Worm (Caenorhabditis elegans) whole organism, young adult: ENCODE data around the gene ZK154.4.
A peak's percentile ranks its signal among the peaks of the same experiment; 100 is the strongest.

ENCODE experiments used
- B0035.1 ChIP-seq: sonication (generic microtip); optimal IDR thresholded peaks from 2 replicates; lab custom pipeline; 2016; ENCODE audit warnings: missing genetic modification characterization, mild to moderate bottlenecking, missing compliant biosample characterization, missing genotype, missing genetic modification reagents
- F23B12.7 ChIP-seq: sonication (generic microtip); optimal IDR thresholded peaks from 2 replicates; lab custom pipeline; 2017; ENCODE audit warnings: missing genetic modification characterization, mild to moderate bottlenecking, missing compliant biosample characterization, antibody characterized with exemption, moderate library complexity; ENCODE audit not compliant: insufficient read depth
- F49E8.2 ChIP-seq: sonication (generic microtip); optimal IDR thresholded peaks from 3 replicates; lab custom pipeline; 2017; ENCODE audit warnings: missing genetic modification characterization, mild to moderate bottlenecking, missing compliant biosample characterization, antibody characterized with exemption, moderate library complexity; ENCODE audit not compliant: insufficient read depth
- F57A8.1 ChIP-seq: fragments of 200-800 bp; sonication (Bioruptor generic); optimal IDR thresholded peaks from 2 replicates; lab custom pipeline; 2018; ENCODE audit warnings: mild to moderate bottlenecking, missing genetic modification characterization, moderate library complexity, missing compliant biosample characterization
- Y79H2A.3 ChIP-seq: fragments of 200-800 bp; sonication (Bioruptor generic); conservative IDR thresholded peaks from 2 replicates; pipeline ENCODE4 v1.3.6; 2022; ENCODE audit warnings: missing genetic modification reagents, missing genetic modification characterization, missing compliant biosample characterization
- akir-1 ChIP-seq: fragments of 200-800 bp; sonication (Bioruptor generic); optimal IDR thresholded peaks from 2 replicates; lab custom pipeline; 2018; ENCODE audit warnings: mild to moderate bottlenecking, missing genetic modification characterization, moderate library complexity, missing compliant biosample characterization
- atf-7 ChIP-seq: sonication (generic microtip); optimal IDR thresholded peaks from 2 replicates; lab custom pipeline; 2017; ENCODE audit warnings: mild to moderate bottlenecking, missing genetic modification characterization, missing compliant biosample characterization
- athp-1 ChIP-seq: sonication (generic microtip); optimal IDR thresholded peaks from 2 replicates; lab custom pipeline; 2017; ENCODE audit warnings: mild to moderate bottlenecking, missing genetic modification characterization, missing compliant biosample characterization
- attf-3 ChIP-seq: fragments of 200-800 bp; sonication (Bioruptor generic); conservative IDR thresholded peaks from 2 replicates; pipeline ENCODE4 v1.3.6; 2022; ENCODE audit warnings: missing genetic modification reagents, missing genetic modification characterization, missing compliant biosample characterization
- bed-2 ChIP-seq: fragments of 200-800 bp; sonication (Bioruptor generic); IDR thresholded peaks from 2 replicates; pipeline ENCODE4 v1.3.6; 2022; ENCODE audit warnings: missing genetic modification reagents, missing genetic modification characterization, missing compliant biosample characterization
- ccch-3 ChIP-seq: fragments of 200-800 bp; sonication (Bioruptor generic); optimal IDR thresholded peaks from 2 replicates; lab custom pipeline; 2018; ENCODE audit warnings: mild to moderate bottlenecking, missing genetic modification characterization, missing compliant biosample characterization
- ceh-100 ChIP-seq: fragments of 200-800 bp; sonication (Bioruptor generic); IDR thresholded peaks from 2 replicates; pipeline ENCODE4 v1.3.6; 2022; ENCODE audit warnings: missing genetic modification reagents, missing genetic modification characterization, missing compliant biosample characterization
- ceh-40 ChIP-seq: fragments of 200-800 bp; sonication (Bioruptor generic); IDR thresholded peaks from 2 replicates; pipeline ENCODE4 v1.3.6; 2022; ENCODE audit warnings: missing genetic modification characterization, missing compliant biosample characterization
- ceh-58 ChIP-seq: fragments of 200-800 bp; sonication (Bioruptor generic); IDR thresholded peaks from 2 replicates; pipeline ENCODE4 v1.3.6; 2022; ENCODE audit warnings: missing genetic modification characterization, missing compliant biosample characterization
- dox-1 ChIP-seq: fragments of 200-800 bp; sonication (Bioruptor generic); IDR thresholded peaks from 2 replicates; pipeline ENCODE4 v1.3.6; 2022; ENCODE audit warnings: missing genetic modification reagents, missing genetic modification characterization, missing compliant biosample characterization
- dpff-1 ChIP-seq: sonication (generic microtip); optimal IDR thresholded peaks from 2 replicates; lab custom pipeline; 2017; ENCODE audit warnings: mild to moderate bottlenecking, missing genetic modification characterization, missing compliant biosample characterization
- egl-18 ChIP-seq: fragments of 200-800 bp; sonication (Bioruptor generic); IDR thresholded peaks from 2 replicates; pipeline ENCODE4 v1.3.6; 2022; ENCODE audit warnings: missing genetic modification reagents, missing genetic modification characterization, missing compliant biosample characterization
- egl-44 ChIP-seq: fragments of 200-800 bp; sonication (Bioruptor generic); IDR thresholded peaks from 2 replicates; pipeline ENCODE4 v1.3.6; 2022; ENCODE audit warnings: missing genetic modification reagents, missing genetic modification characterization, missing compliant biosample characterization
- egrh-3 ChIP-seq: fragments of 200-800 bp; sonication (Bioruptor generic); IDR thresholded peaks from 2 replicates; pipeline ENCODE4 v1.3.6; 2022; ENCODE audit warnings: missing genetic modification reagents, missing genetic modification characterization, missing compliant biosample characterization
- ets-4 ChIP-seq: fragments of 200-800 bp; sonication (Bioruptor generic); optimal IDR thresholded peaks from 2 replicates; lab custom pipeline; 2018; ENCODE audit warnings: mild to moderate bottlenecking, missing genetic modification characterization, missing compliant biosample characterization
- hmg-20 ChIP-seq: fragments of 200-800 bp; sonication (Bioruptor generic); IDR thresholded peaks from 2 replicates; pipeline ENCODE4 v1.3.6; 2022; ENCODE audit warnings: missing genetic modification reagents, missing genetic modification characterization, missing compliant biosample characterization
- hrde-1 ChIP-seq: sonication (generic microtip); optimal IDR thresholded peaks from 2 replicates; lab custom pipeline; 2016; ENCODE audit warnings: missing genetic modification characterization, mild to moderate bottlenecking, missing compliant biosample characterization, moderate library complexity, missing genotype, missing genetic modification reagents, borderline replicate concordance
- let-607 ChIP-seq, 2 experiments: fragments of 200-800 bp in 1 of 2; sonication (Bioruptor generic) in 1 of 2; sonication (generic microtip) in 1 of 2; optimal IDR thresholded peaks; 2 replicates each; lab custom pipeline; 2016 to 2018; ENCODE audit warnings: mild to moderate bottlenecking in 2 of 2, missing compliant biosample characterization in 2 of 2, missing genetic modification characterization in 2 of 2, moderate library complexity in 2 of 2, missing genotype in 1 of 2
- lin-40 ChIP-seq: sonication (generic microtip); optimal IDR thresholded peaks from 2 replicates; lab custom pipeline; 2016; ENCODE audit warnings: missing genetic modification characterization, mild to moderate bottlenecking, missing compliant biosample characterization, missing genotype, missing genetic modification reagents
- lsy-27 ChIP-seq: sonication (generic microtip); optimal IDR thresholded peaks from 2 replicates; lab custom pipeline; 2017; ENCODE audit warnings: missing genetic modification characterization, mild to moderate bottlenecking, missing compliant biosample characterization, antibody characterized with exemption, missing genotype, borderline replicate concordance; ENCODE audit not compliant: insufficient read depth
- madf-8 ChIP-seq: fragments of 200-800 bp; sonication (Bioruptor generic); conservative IDR thresholded peaks from 2 replicates; pipeline ENCODE4 v1.3.6; 2022; ENCODE audit warnings: missing genetic modification reagents, missing genetic modification characterization, missing compliant biosample characterization
- mxl-1 ChIP-seq: sonication (generic microtip); optimal IDR thresholded peaks from 2 replicates; lab custom pipeline; 2016; ENCODE audit warnings: missing genetic modification characterization, missing compliant biosample characterization
- nfya-2 ChIP-seq: fragments of 200-800 bp; sonication (Bioruptor generic); IDR thresholded peaks from 2 replicates; pipeline ENCODE4 v1.3.6; 2022; ENCODE audit warnings: missing genetic modification reagents, missing genetic modification characterization, missing compliant biosample characterization
- nhr-179 ChIP-seq: sonication (generic microtip); optimal IDR thresholded peaks from 2 replicates; lab custom pipeline; 2016; ENCODE audit warnings: mild to moderate bottlenecking, missing genetic modification characterization, missing compliant biosample characterization
- nhr-80 ChIP-seq: sonication (generic microtip); optimal IDR thresholded peaks from 2 replicates; lab custom pipeline; 2016; ENCODE audit warnings: missing genetic modification characterization, missing compliant biosample characterization
- pbrm-1 ChIP-seq: fragments of 200-800 bp; sonication (Bioruptor generic); IDR thresholded peaks from 2 replicates; pipeline ENCODE4 v1.3.6; 2022; ENCODE audit warnings: missing genetic modification reagents, missing genetic modification characterization, missing compliant biosample characterization
- rec-8 ChIP-seq, 2 experiments: sonication (generic microtip); optimal IDR thresholded peaks; 2 replicates each; lab custom pipeline; 2016; ENCODE audit warnings: mild to moderate bottlenecking in 2 of 2, missing genetic modification characterization in 2 of 2, missing genetic modification reagents in 2 of 2, missing genotype in 2 of 2, missing biosample characterization in 1 of 2, missing compliant biosample characterization in 1 of 2, moderate library complexity in 1 of 2
- sdz-38 ChIP-seq: sonication (generic microtip); optimal IDR thresholded peaks from 2 replicates; lab custom pipeline; 2016; ENCODE audit warnings: missing genotype, missing genetic modification characterization, missing compliant biosample characterization
- snpc-1.1 ChIP-seq: sonication (generic microtip); optimal IDR thresholded peaks from 2 replicates; lab custom pipeline; 2017; ENCODE audit warnings: missing genetic modification characterization, mild to moderate bottlenecking, missing compliant biosample characterization, antibody characterized with exemption, moderate library complexity, missing genotype, missing genetic modification reagents; ENCODE audit not compliant: insufficient read depth
- somi-1 ChIP-seq: fragments of 200-800 bp; sonication (Bioruptor generic); optimal IDR thresholded peaks from 2 replicates; lab custom pipeline; 2018; ENCODE audit warnings: mild to moderate bottlenecking, missing genetic modification characterization, missing compliant biosample characterization
- tbp1 ChIP-seq: fragments of 200-800 bp; sonication (Bioruptor generic); optimal IDR thresholded peaks from 2 replicates; lab custom pipeline; 2018; ENCODE audit warnings: mild to moderate bottlenecking, missing genetic modification characterization, missing compliant biosample characterization
- tbx-9 ChIP-seq: sonication (generic microtip); optimal IDR thresholded peaks from 2 replicates; lab custom pipeline; 2016; ENCODE audit warnings: borderline replicate concordance, missing genetic modification characterization, inconsistent platforms, missing compliant biosample characterization
- unc-62 ChIP-seq: fragments of 150-350 bp; optimal IDR thresholded peaks from 2 replicates; lab custom pipeline; 2014; ENCODE audit warnings: missing biosample characterization, missing genetic modification reagents, missing genetic modification characterization
- xnd-1 ChIP-seq: sonication (generic microtip); optimal IDR thresholded peaks from 2 replicates; lab custom pipeline; 2016; ENCODE audit warnings: missing genotype, missing genetic modification reagents, missing genetic modification characterization, missing compliant biosample characterization
- zfh-2 ChIP-seq: fragments of 200-800 bp; sonication (Bioruptor generic); conservative IDR thresholded peaks from 2 replicates; pipeline ENCODE4 v1.3.6; 2022; ENCODE audit warnings: missing genetic modification reagents, missing genetic modification characterization, missing compliant biosample characterization

Gene ZK154.4

DNA sequence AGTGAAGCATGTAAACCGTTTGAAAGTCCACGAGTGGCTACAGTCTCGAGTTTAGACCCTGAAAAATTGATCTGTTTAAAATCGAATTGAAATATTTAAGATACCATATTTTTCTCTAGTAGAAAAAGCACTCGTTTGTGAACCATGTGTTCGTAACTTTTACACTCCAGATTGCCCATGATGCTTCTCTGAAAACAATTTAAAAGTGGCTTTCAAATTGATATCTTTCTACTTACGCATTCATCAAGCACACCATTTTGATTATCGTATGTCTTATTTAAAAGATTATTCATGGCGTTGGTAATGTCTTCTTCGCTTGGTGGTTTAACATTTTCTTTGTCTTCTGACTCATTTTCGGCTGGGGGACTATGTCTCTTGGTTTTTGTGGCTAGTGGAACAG lies 48.6 kb downstream of the ZK154.4 start (continued):
- TF ChIP-seq somi-1 (no peak), hmg-20 (GFP tag; lab: Robert Waterston, UW) (no peak), dpff-1 (tag; lab: Kevin White, UChicago) (no peak), bed-2 (no peak), ceh-58 (no peak), xnd-1 (tag; lab: Kevin White, UChicago) (no peak), nhr-179 (tag; lab: Kevin White, UChicago) (no peak), lin-40 (tag; lab: Kevin White, UChicago) (no peak), Y79H2A.3 (no peak), atf-7 (tag; lab: Kevin White, UChicago) (peak; percentile 23), egl-18 (GFP tag; lab: Robert Waterston, UW) (no peak), tbx-9 (tag; lab: Kevin White, UChicago) (no peak), egrh-3 (GFP tag; lab: Robert Waterston, UW) (no peak), hrde-1 (tag; lab: Kevin White, UChicago) (no peak), ccch-3 (GFP tag; lab: Kevin White, UChicago) (no peak), ceh-40 (GFP tag; lab: Robert Waterston, UW) (no peak)

- TF ChIP-seq F57A8.1 (GFP tag; lab: Kevin White, UChicago) (no peak), akir-1 (GFP tag; lab: Kevin White, UChicago) (no peak), athp-1 (tag; lab: Kevin White, UChicago) (no peak), mxl-1 (tag; lab: Kevin White, UChicago) (no peak), F49E8.2 (tag; lab: Kevin White, UChicago) (no peak), lsy-27 (tag; lab: Kevin White, UChicago) (no peak), Y79H2A.3 (no peak), nhr-80 (tag; lab: Kevin White, UChicago) (peak; percentile 74), ceh-100 (no peak), B0035.1 (tag; lab: Kevin White, UChicago) (no peak), let-607 (tag; optimal IDR thresholded peaks at IDR 0.05; lab: Kevin White, UChicago) (peak; percentile 11 to 30), madf-8 (GFP tag; lab: Robert Waterston, UW) (no peak), rec-8 (tag; optimal IDR thresholded peaks at IDR 0.05; lab: Kevin White, UChicago) (no peak), pbrm-1 (no peak), egl-44 (GFP tag; lab: Robert Waterston, UW) (no peak), nfya-2 (no peak), dox-1 (GFP tag; lab: Robert Waterston, UW) (no peak), tbp1 (GFP tag; lab: Kevin White, UChicago) (peak; percentile 14), ets-4 (GFP tag; lab: Kevin White, UChicago) (no peak), ceh-40 (GFP tag; lab: Robert Waterston, UW) (no peak), sdz-38 (tag; lab: Kevin White, UChicago) (no peak), zfh-2 (GFP tag; lab: Robert Waterston, UW) (no peak), snpc-1.1 (no peak), F23B12.7 (tag; lab: Kevin White, UChicago) (no peak), unc-62 (no peak), attf-3 (GFP tag; lab: Robert Waterston, UW) (no peak)
These were observed 54.6 kb downstream of the ZK154.4 start, which contains the start of gene vit-1 for ce11 chrX:7727601-7728000. Gene vit-1, plus strand, starts transcription at chrX:7727889.
